Fruit fly (Drosophila melanogaster) whole organism, prepupa: ENCODE data around the gene CG3032.

Experiments used
- Blimp-1 ChIP-seq: fragments of 200-800 bp; sonication (Bioruptor generic); optimal IDR thresholded peaks from 3 replicates; lab custom pipeline; 2017; ENCODE audit warnings: missing biosample characterization, missing genetic modification characterization, mild to moderate bottlenecking, moderate library complexity, missing genetic modification reagents
- CG10631 ChIP-seq: fragments of 200-800 bp; sonication (Bioruptor generic); optimal IDR thresholded peaks from 2 replicates; lab custom pipeline; 2016; ENCODE audit warnings: missing biosample characterization, missing genetic modification characterization
- CG10669 ChIP-seq: fragments of 200-800 bp; sonication (Bioruptor generic); optimal IDR thresholded peaks from 3 replicates; lab custom pipeline; 2018; ENCODE audit warnings: missing biosample characterization, mild to moderate bottlenecking, missing genetic modification characterization, moderate library complexity
- CG11294 ChIP-seq: fragments of 200-800 bp; sonication (Bioruptor generic); IDR thresholded peaks from 2 replicates; pipeline ENCODE4 v1.3.6; 2022; ENCODE audit warnings: missing biosample characterization, missing genetic modification characterization
- CG11762 ChIP-seq: fragments of 200-800 bp; sonication (Bioruptor generic); optimal IDR thresholded peaks from 3 replicates; lab custom pipeline; 2016; ENCODE audit warnings: missing biosample characterization, missing genetic modification characterization; ENCODE audit not compliant: insufficient read depth
- CG11902 ChIP-seq: fragments of 200-800 bp; sonication (Bioruptor generic); optimal IDR thresholded peaks from 3 replicates; lab custom pipeline; 2016; ENCODE audit warnings: missing biosample characterization, missing genetic modification characterization
- CG15336 ChIP-seq: fragments of 200-800 bp; sonication (Bioruptor generic); IDR thresholded peaks from 2 replicates; pipeline ENCODE4 v1.3.6; 2022; ENCODE audit warnings: missing biosample characterization, missing genetic modification characterization
- CG1621 ChIP-seq: fragments of 200-800 bp; sonication (Bioruptor generic); optimal IDR thresholded peaks from 3 replicates; lab custom pipeline; 2018; ENCODE audit warnings: missing biosample characterization, mild to moderate bottlenecking, missing genetic modification characterization
- CG16779 ChIP-seq: fragments of 200-800 bp; sonication (Bioruptor generic); optimal IDR thresholded peaks from 3 replicates; lab custom pipeline; 2017; ENCODE audit warnings: missing biosample characterization, mild to moderate bottlenecking, missing genetic modification characterization
- CG3032 ChIP-seq: fragments of 200-800 bp; optimal IDR thresholded peaks from 2 replicates; lab custom pipeline; 2019; ENCODE audit warnings: missing biosample characterization, mild to moderate bottlenecking, missing genetic modification characterization, moderate library complexity
- CG31627 ChIP-seq: fragments of 200-800 bp; sonication (Bioruptor generic); optimal IDR thresholded peaks from 3 replicates; lab custom pipeline; 2016; ENCODE audit warnings: missing biosample characterization, missing genetic modification characterization
- CG32006 ChIP-seq: fragments of 200-800 bp; sonication (Bioruptor generic); optimal IDR thresholded peaks from 3 replicates; lab custom pipeline; 2017; ENCODE audit warnings: missing biosample characterization, mild to moderate bottlenecking, missing genetic modification characterization
- CG34406 ChIP-seq: fragments of 200-800 bp; sonication (Bioruptor generic); optimal IDR thresholded peaks from 3 replicates; lab custom pipeline; 2016; ENCODE audit warnings: missing biosample characterization, missing genetic modification characterization
- CG4318 ChIP-seq: fragments of 200-800 bp; sonication (Bioruptor generic); optimal IDR thresholded peaks from 3 replicates; lab custom pipeline; 2017; ENCODE audit warnings: missing biosample characterization, mild to moderate bottlenecking, missing genetic modification characterization
- CG6163 ChIP-seq: fragments of 200-800 bp; sonication (Bioruptor generic); IDR thresholded peaks from 3 replicates; pipeline ENCODE4 v1.3.6; 2022; ENCODE audit warnings: missing biosample characterization, missing genetic modification characterization
- CG6276 ChIP-seq: fragments of 200-800 bp; sonication (Bioruptor generic); optimal IDR thresholded peaks from 2 replicates; lab custom pipeline; 2017; ENCODE audit warnings: missing biosample characterization, mild to moderate bottlenecking, missing genetic modification characterization
- CG6792 ChIP-seq: fragments of 200-800 bp; sonication (Bioruptor generic); optimal IDR thresholded peaks from 3 replicates; lab custom pipeline; 2016; ENCODE audit warnings: missing biosample characterization, missing genetic modification characterization
- CG6808 ChIP-seq: fragments of 200-800 bp; sonication (Bioruptor generic); optimal IDR thresholded peaks from 3 replicates; lab custom pipeline; 2017; ENCODE audit warnings: missing biosample characterization, missing genetic modification characterization, mild to moderate bottlenecking, moderate library complexity, missing genetic modification reagents
- CG6854 ChIP-seq: fragments of 200-800 bp; sonication (Bioruptor generic); optimal IDR thresholded peaks from 2 replicates; lab custom pipeline; 2017; ENCODE audit warnings: missing biosample characterization, mild to moderate bottlenecking, missing genetic modification characterization
- CG7368 ChIP-seq: fragments of 200-800 bp; sonication (Bioruptor generic); optimal IDR thresholded peaks from 3 replicates; lab custom pipeline; 2016; ENCODE audit warnings: missing biosample characterization, missing genetic modification characterization
- CG8632 ChIP-seq: fragments of 200-800 bp; sonication (Bioruptor generic); optimal IDR thresholded peaks from 3 replicates; lab custom pipeline; 2016; ENCODE audit warnings: missing biosample characterization, missing genetic modification characterization
- CG9139 ChIP-seq: fragments of 200-800 bp; sonication (Bioruptor generic); optimal IDR thresholded peaks from 3 replicates; lab custom pipeline; 2017; ENCODE audit warnings: missing biosample characterization, mild to moderate bottlenecking, missing genetic modification characterization
- Eip75B ChIP-seq: fragments of 200-800 bp; sonication (Bioruptor generic); optimal IDR thresholded peaks from 3 replicates; lab custom pipeline; 2016; ENCODE audit warnings: missing biosample characterization, missing genetic modification characterization
- Eip78C ChIP-seq: fragments of 200-800 bp; sonication (Bioruptor generic); peaks from one replicate; lab custom pipeline; 2016; ENCODE audit warnings: missing biosample characterization, missing genetic modification characterization
- Eip93F ChIP-seq: fragments of 200-800 bp; sonication (Bioruptor generic); optimal IDR thresholded peaks from 2 replicates; lab custom pipeline; 2016; ENCODE audit warnings: missing biosample characterization, mild to moderate bottlenecking, missing genetic modification characterization
- Ets21C ChIP-seq: fragments of 200-800 bp; sonication (Bioruptor generic); optimal IDR thresholded peaks from 3 replicates; lab custom pipeline; 2016; ENCODE audit warnings: missing biosample characterization, missing genetic modification characterization
- Ets96B ChIP-seq: fragments of 200-800 bp; optimal IDR thresholded peaks from 2 replicates; lab custom pipeline; 2019; ENCODE audit warnings: missing biosample characterization, mild to moderate bottlenecking, missing genetic modification characterization, moderate library complexity
- Gug ChIP-seq: fragments of 200-800 bp; sonication (Bioruptor generic); IDR thresholded peaks from 2 replicates; pipeline ENCODE4 v1.3.6; 2022; ENCODE audit warnings: missing biosample characterization, missing genetic modification characterization
- Hr38 ChIP-seq: sonication (Bioruptor generic); optimal IDR thresholded peaks from 2 replicates; lab custom pipeline; 2016; ENCODE audit warnings: missing biosample characterization, missing genetic modification characterization
- Hr39 ChIP-seq: fragments of 200-800 bp; sonication (Bioruptor generic); optimal IDR thresholded peaks from 2 replicates; lab custom pipeline; 2016; ENCODE audit warnings: missing biosample characterization, missing genetic modification characterization
- Hr4 ChIP-seq: fragments of 200-800 bp; sonication (Bioruptor generic); optimal IDR thresholded peaks from 3 replicates; lab custom pipeline; 2016; ENCODE audit warnings: missing biosample characterization, missing genetic modification characterization
- Lpt ChIP-seq: fragments of 200-800 bp; sonication (Bioruptor generic); optimal IDR thresholded peaks from 3 replicates; lab custom pipeline; 2016; ENCODE audit warnings: missing biosample characterization, missing genetic modification characterization
- Smox ChIP-seq: fragments of 200-800 bp; sonication (Bioruptor generic); optimal IDR thresholded peaks from 3 replicates; lab custom pipeline; 2016; ENCODE audit warnings: missing biosample characterization, missing genetic modification characterization
- Sox102F ChIP-seq: fragments of 200-800 bp; sonication (Bioruptor generic); optimal IDR thresholded peaks from 2 replicates; lab custom pipeline; 2016; ENCODE audit warnings: missing biosample characterization, mild to moderate bottlenecking, missing genetic modification characterization
- Sox14 ChIP-seq: fragments of 200-800 bp; sonication (Bioruptor generic); optimal IDR thresholded peaks from 3 replicates; lab custom pipeline; 2016; ENCODE audit warnings: missing biosample characterization, missing genetic modification characterization
- Sox15 ChIP-seq: fragments of 200-800 bp; sonication (Bioruptor generic); optimal IDR thresholded peaks from 3 replicates; lab custom pipeline; 2016; ENCODE audit warnings: missing biosample characterization, missing genetic modification characterization
- achi ChIP-seq: fragments of 200-800 bp; sonication (Bioruptor generic); optimal IDR thresholded peaks from 3 replicates; lab custom pipeline; 2016; ENCODE audit warnings: missing biosample characterization, missing genetic modification characterization
- cyc ChIP-seq: fragments of 200-800 bp; sonication (Bioruptor generic); optimal IDR thresholded peaks from 3 replicates; lab custom pipeline; 2016; ENCODE audit warnings: missing biosample characterization, missing genetic modification characterization
- dac ChIP-seq: fragments of 200-800 bp; sonication (Bioruptor generic); optimal IDR thresholded peaks from 2 replicates; lab custom pipeline; 2017; ENCODE audit warnings: missing biosample characterization, mild to moderate bottlenecking, missing genetic modification characterization
- dsx ChIP-seq: fragments of 200-800 bp; optimal IDR thresholded peaks from 3 replicates; lab custom pipeline; 2019; ENCODE audit warnings: missing biosample characterization, mild to moderate bottlenecking, missing genetic modification characterization, moderate library complexity; ENCODE audit not compliant: poor library complexity, severe bottlenecking
- esn ChIP-seq: fragments of 200-800 bp; sonication (Bioruptor generic); optimal IDR thresholded peaks from 2 replicates; lab custom pipeline; 2016; ENCODE audit warnings: missing biosample characterization, mild to moderate bottlenecking, missing genetic modification characterization, moderate library complexity
- fd85E ChIP-seq: fragments of 200-800 bp; sonication (Bioruptor generic); optimal IDR thresholded peaks from 3 replicates; lab custom pipeline; 2016; ENCODE audit warnings: missing biosample characterization, missing genetic modification characterization
- fkh ChIP-seq: fragments of 200-800 bp; sonication (Bioruptor generic); optimal IDR thresholded peaks from 3 replicates; lab custom pipeline; 2017; ENCODE audit warnings: missing biosample characterization, mild to moderate bottlenecking, missing genetic modification characterization, moderate library complexity
- lz ChIP-seq: fragments of 200-800 bp; sonication (Bioruptor generic); optimal IDR thresholded peaks from 3 replicates; lab custom pipeline; 2016; ENCODE audit warnings: missing biosample characterization, missing genetic modification characterization
- pdm3 ChIP-seq: fragments of 200-800 bp; sonication (Bioruptor generic); optimal IDR thresholded peaks from 3 replicates; lab custom pipeline; 2016; ENCODE audit warnings: missing biosample characterization, missing genetic modification characterization
- salr ChIP-seq, 2 experiments: fragments of 200-800 bp; sonication (Bioruptor generic); optimal IDR thresholded peaks; 3 replicates each; lab custom pipeline; 2016 to 2018; ENCODE audit warnings: missing biosample characterization in 2 of 2, missing genetic modification characterization in 2 of 2, mild to moderate bottlenecking in 1 of 2
- spab ChIP-seq: fragments of 200-800 bp; sonication (Bioruptor generic); optimal IDR thresholded peaks from 2 replicates; lab custom pipeline; 2017; ENCODE audit warnings: missing biosample characterization, mild to moderate bottlenecking, missing genetic modification characterization, missing genetic modification reagents
- ss ChIP-seq, 2 experiments: fragments of 200-800 bp; sonication (Bioruptor generic); optimal IDR thresholded peaks; 2 replicates in 1 of 2; 3 replicates in 1 of 2; lab custom pipeline; 2017 to 2018; ENCODE audit warnings: mild to moderate bottlenecking in 2 of 2, missing biosample characterization in 2 of 2, missing genetic modification characterization in 2 of 2, moderate library complexity in 1 of 2
- vri ChIP-seq: fragments of 200-800 bp; sonication (Bioruptor generic); optimal IDR thresholded peaks from 3 replicates; lab custom pipeline; 2016; ENCODE audit warnings: missing biosample characterization, mild to moderate bottlenecking, missing genetic modification characterization

CG3032 gene

dm6 chrX:6997653-6998491, 15.8 kb downstream of the CG3032 start:
- peak; percentile 82 for TF ChIP-seq CG6808 (GFP tag; lab: Kevin White, UChicago)
- peak; percentile 90 for TF ChIP-seq pdm3
- TF ChIP-seq Sox102F (GFP tag; lab: Kevin White, UChicago): peak; percentile 77
- peak; percentile 82 for TF ChIP-seq CG34406 (GFP tag; lab: Kevin White, UChicago)
- peak; percentile 84 for TF ChIP-seq Sox15 (GFP tag; lab: Kevin White, UChicago)
- peak; percentile 81 for TF ChIP-seq CG11902 (GFP tag; lab: Kevin White, UChicago)
- peak; percentile 81 for TF ChIP-seq spab (GFP tag; lab: Kevin White, UChicago)
- peak; percentile 87 for TF ChIP-seq achi
- peak; percentile 89 for TF ChIP-seq CG10669 (GFP tag; lab: Kevin White, UChicago)
- TF ChIP-seq Lpt: peak; percentile 46
- TF ChIP-seq fd85E (GFP tag; lab: Kevin White, UChicago): peak; percentile 21
- TF ChIP-seq fkh: no peak
- peak; percentile 79 to 88 for TF ChIP-seq salr (GFP tag; optimal IDR thresholded peaks at IDR 0.05; lab: Kevin White, UChicago)
- peak; percentile 72 for TF ChIP-seq dac (GFP tag; lab: Kevin White, UChicago)
- peak; percentile 55 for TF ChIP-seq CG16779 (tag; lab: Kevin White, UChicago)
- TF ChIP-seq CG6276: peak; percentile 54
- peak; percentile 5 for TF ChIP-seq CG6854 (GFP tag; lab: Kevin White, UChicago)
- TF ChIP-seq Smox (GFP tag; lab: Kevin White, UChicago): peak; percentile 92
- peak; percentile 88 for TF ChIP-seq lz (GFP tag; lab: Kevin White, UChicago)
- TF ChIP-seq CG7368: peak; percentile 69
- TF ChIP-seq CG10631: peak; percentile 88
- peak; percentile 96 for TF ChIP-seq Eip78C
- TF ChIP-seq CG32006 (GFP tag; lab: Kevin White, UChicago): peak; percentile 88
- TF ChIP-seq CG11762 (GFP tag; lab: Kevin White, UChicago): peak; percentile 81
- peak; percentile 84 for TF ChIP-seq CG6792
- peak; percentile 86 for TF ChIP-seq Ets21C (GFP tag; lab: Kevin White, UChicago)
- peak; percentile 90 for TF ChIP-seq cyc (GFP tag; lab: Kevin White, UChicago)
- TF ChIP-seq Hr38 (GFP tag; lab: Kevin White, UChicago): no peak
- TF ChIP-seq Sox14 (GFP tag; lab: Kevin White, UChicago): peak; percentile 86
- TF ChIP-seq esn (GFP tag; lab: Kevin White, UChicago): peak; percentile 87
- peak; percentile 56; the same call in 1 of the 2 replicates for TF ChIP-seq CG11294
- peak; percentile 82 for TF ChIP-seq dsx (GFP tag; lab: Kevin White, UChicago)
- peak; percentile 89 for TF ChIP-seq Hr39 (GFP tag; lab: Kevin White, UChicago)
- peak; percentile 90 for TF ChIP-seq Ets96B
- TF ChIP-seq CG31627 (GFP tag; lab: Kevin White, UChicago): peak; percentile 85
- peak; percentile 28 for TF ChIP-seq Eip93F (GFP tag; lab: Kevin White, UChicago)
- TF ChIP-seq Hr4 (GFP tag; lab: Kevin White, UChicago): peak; percentile 74
- TF ChIP-seq Eip75B (GFP tag; lab: Kevin White, UChicago): peak; percentile 76
- TF ChIP-seq Blimp-1 (GFP tag; lab: Kevin White, UChicago): peak; percentile 20
- peak; percentile 71 for TF ChIP-seq Gug
- TF ChIP-seq CG4318: peak; percentile 74
- peak; percentile 18 for TF ChIP-seq vri (GFP tag; lab: Kevin White, UChicago)
- TF ChIP-seq CG15336 (GFP tag; lab: Robert Waterston, UW): peak; percentile 89
- peak; percentile 43 to 79 for TF ChIP-seq ss (GFP tag; optimal IDR thresholded peaks at IDR 0.05; lab: Kevin White, UChicago)
- TF ChIP-seq CG8632 (GFP tag; lab: Kevin White, UChicago): peak; percentile 78
- TF ChIP-seq CG1621 (tag; lab: Kevin White, UChicago): peak; percentile 82
- TF ChIP-seq CG6163 (GFP tag; lab: Robert Waterston, UW): peak; percentile 83
- TF ChIP-seq CG3032 (tag; lab: Kevin White, UChicago): peak; percentile 91
- TF ChIP-seq CG9139 (GFP tag; lab: Kevin White, UChicago): peak; percentile 38
